Fruit fly (Drosophila melanogaster): Measurements from ENCODE around the gene whe.

Gene whe

DNA sequence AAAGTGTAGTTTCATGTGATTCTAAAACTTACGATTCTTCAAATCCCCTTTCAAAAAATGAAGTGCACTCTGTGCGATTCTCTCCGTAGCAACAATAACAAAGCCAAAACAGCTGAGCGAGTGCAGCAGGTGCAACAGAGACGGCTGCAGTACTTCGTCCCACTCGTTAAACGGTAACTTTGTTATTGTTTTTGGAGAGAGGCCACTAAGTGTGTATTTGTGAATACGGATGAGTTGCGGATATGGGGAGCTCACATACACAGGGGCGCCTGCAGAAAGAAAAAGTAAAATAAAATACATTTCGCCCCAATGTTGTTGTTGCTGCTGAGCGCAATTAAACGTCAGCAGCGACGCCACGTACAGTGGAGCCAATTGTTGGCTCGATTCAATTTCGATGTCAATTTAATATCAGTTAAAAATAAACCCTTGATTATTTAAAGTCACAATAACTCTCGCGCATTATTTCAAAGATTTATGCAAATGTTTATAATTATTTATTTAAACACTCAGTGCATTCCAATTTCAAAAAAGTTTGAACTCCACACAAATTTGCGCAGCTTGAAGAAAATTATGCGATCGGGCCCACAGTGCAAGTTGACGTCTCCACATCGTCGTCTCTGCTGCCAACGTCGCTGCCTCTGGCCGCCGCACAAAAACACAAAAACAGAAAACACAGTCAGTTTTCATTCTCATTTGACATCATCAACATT, 35.1 kb downstream of the whe start (continued):
- TF ChIP-seq CG32532 (GFP tag; IDR thresholded peaks at IDR 0.05): peak; percentile 96
- TF ChIP-seq CG11696 (GFP tag; IDR thresholded peaks at IDR 0.05): peak; percentile 90
- TF ChIP-seq CG15601 (tag; optimal IDR thresholded peaks at IDR 0.05): peak; percentile 96
- TF ChIP-seq CG15696 (tag; optimal IDR thresholded peaks at IDR 0.05): peak; percentile 96
- peak; percentile 94 for TF ChIP-seq B-H1 (GFP tag; IDR thresholded peaks at IDR 0.05)
- TF ChIP-seq nau (GFP tag; optimal IDR thresholded peaks at IDR 0.05): peak; percentile 96
- peak; percentile 92 for TF ChIP-seq CG14667 (GFP tag; IDR thresholded peaks at IDR 0.05)
- TF ChIP-seq CG6683 (GFP tag; optimal IDR thresholded peaks at IDR 0.05): peak; percentile 96
- TF ChIP-seq gcm (GFP tag; optimal IDR thresholded peaks at IDR 0.05): peak; percentile 98
- peak; percentile 98 for TF ChIP-seq Hsf (GFP tag; optimal IDR thresholded peaks at IDR 0.05)
- peak; percentile 86 for TF ChIP-seq CG10959 (GFP tag; IDR thresholded peaks at IDR 0.05)
- no peak for TF ChIP-seq zen2 (GFP tag; IDR thresholded peaks at IDR 0.05; ENCODE audit: partially characterized antibody)
- peak; percentile 92 for TF ChIP-seq CG10267 (tag; optimal IDR thresholded peaks at IDR 0.05)
- TF ChIP-seq Elba2 (GFP tag; optimal IDR thresholded peaks at IDR 0.05): peak; percentile 19
- peak; percentile 97 for TF ChIP-seq slbo (GFP tag; IDR thresholded peaks at IDR 0.05)
- TF ChIP-seq hb (GFP tag; IDR thresholded peaks at IDR 0.05; ENCODE audit: partially characterized antibody): 0 out of 3 replicates have a peak, but pooled peaks have one; percentile 59
- no peak for TF ChIP-seq Kr (GFP tag; optimal IDR thresholded peaks at IDR 0.05)
- TF ChIP-seq CG6813 (GFP tag; optimal IDR thresholded peaks at IDR 0.05): peak; percentile 98
- peak; percentile 90 for TF ChIP-seq toy (GFP tag; IDR thresholded peaks at IDR 0.05)
- no peak for TF ChIP-seq D (optimal IDR thresholded peaks at IDR 0.05)
- peak; percentile 98 for TF ChIP-seq D (GFP tag; optimal IDR thresholded peaks at IDR 0.05)
- peak; percentile 97 for TF ChIP-seq CG6689 (GFP tag; IDR thresholded peaks at IDR 0.05)
- TF ChIP-seq CG9797 (GFP tag; optimal IDR thresholded peaks at IDR 0.05): peak; percentile 56
- peak; percentile 95 for TF ChIP-seq Optix (GFP tag; IDR thresholded peaks at IDR 0.05)
- 0 out of 2 replicates have a peak, but pooled peaks have one; percentile 20 for TF ChIP-seq inv (GFP tag; IDR thresholded peaks at IDR 0.05; ENCODE audit: partially characterized antibody)
- TF ChIP-seq CG15479 (GFP tag; optimal IDR thresholded peaks at IDR 0.05): peak; percentile 27
- TF ChIP-seq Dbx (GFP tag; IDR thresholded peaks at IDR 0.05): peak; percentile 97
- TF ChIP-seq jumu (GFP tag; optimal IDR thresholded peaks at IDR 0.05): peak; percentile 93
- TF ChIP-seq CG3838 (GFP tag; optimal IDR thresholded peaks at IDR 0.05): peak; percentile 90
- peak; percentile 97 for TF ChIP-seq Bteb2 (GFP tag; optimal IDR thresholded peaks at IDR 0.05)
- no peak for TF ChIP-seq Tbp (GFP tag; optimal IDR thresholded peaks at IDR 0.05)
- TF ChIP-seq dan (GFP tag; IDR thresholded peaks at IDR 0.05): no peak; the same call in none of the 2 replicates
- peak; percentile 98 for TF ChIP-seq CG9817 (tag; optimal IDR thresholded peaks at IDR 0.05)
- peak; percentile 83 for TF ChIP-seq pros (GFP tag; optimal IDR thresholded peaks at IDR 0.05)
- TF ChIP-seq CG4424 (GFP tag; optimal IDR thresholded peaks at IDR 0.05): peak; percentile 98
- TF ChIP-seq Dp (GFP tag; optimal IDR thresholded peaks at IDR 0.05): peak; percentile 32
- peak; percentile 94 for TF ChIP-seq CG11085 (GFP tag; IDR thresholded peaks at IDR 0.05)
- peak; percentile 95 for TF ChIP-seq pb (GFP tag; optimal IDR thresholded peaks at IDR 0.05)
- TF ChIP-seq CG7556 (GFP tag; optimal IDR thresholded peaks at IDR 0.05): peak; percentile 98
- peak; percentile 88 for TF ChIP-seq Jarid2 (GFP tag; optimal IDR thresholded peaks at IDR 0.05)
- TF ChIP-seq Taf1 (GFP tag; IDR thresholded peaks at IDR 0.05): peak; percentile 94
- TF ChIP-seq CG1529 (GFP tag; optimal IDR thresholded peaks at IDR 0.05): peak; percentile 97

All from whole organism, embryonic.